Worm (Caenorhabditis elegans): ENCODE results near the gene lec-9.

lec-9 gene

ce11 chrX:17625245-17625644 is 25.0 kb downstream of the lec-9 start:
- TF ChIP-seq unc-120 (tag; optimal IDR thresholded peaks at IDR 0.05; ENCODE audit: poor library complexity, severe bottlenecking), result no peak
- TF ChIP-seq sem-2 (GFP tag; optimal IDR thresholded peaks at IDR 0.05), result no peak
- TF ChIP-seq nhr-237 (tag; optimal IDR thresholded peaks at IDR 0.05), result no peak
- TF ChIP-seq sptf-1 (tag; optimal IDR thresholded peaks at IDR 0.05), result no peak
- no peak for TF ChIP-seq nhr-2 (tag; optimal IDR thresholded peaks at IDR 0.05)
- TF ChIP-seq pha-4 (tag; optimal IDR thresholded peaks at IDR 0.05), result no peak
- no peak for TF ChIP-seq ceh-39 (tag; optimal IDR thresholded peaks at IDR 0.05)
- no peak for TF ChIP-seq bed-3 (GFP tag; optimal IDR thresholded peaks at IDR 0.05)
- no peak for TF ChIP-seq zip-8 (tag; optimal IDR thresholded peaks at IDR 0.05)
- no peak for TF ChIP-seq nhr-12 (tag; optimal IDR thresholded peaks at IDR 0.05)
- no peak for TF ChIP-seq tbx-8 (GFP tag; optimal IDR thresholded peaks at IDR 0.05)
- TF ChIP-seq elt-3 (tag; optimal IDR thresholded peaks at IDR 0.05), result no peak
- no peak for TF ChIP-seq ces-1 (GFP tag; optimal IDR thresholded peaks at IDR 0.05)
- TF ChIP-seq lsy-2 (tag; optimal IDR thresholded peaks at IDR 0.05), result no peak
- TF ChIP-seq mls-2 (tag; optimal IDR thresholded peaks at IDR 0.05), result no peak

ce11 chrX:17625729-17626128 is 25.4 kb downstream of the lec-9 start:
- TF ChIP-seq sptf-1 (tag; optimal IDR thresholded peaks at IDR 0.05), result no peak
- TF ChIP-seq ceh-43 (GFP tag; optimal IDR thresholded peaks at IDR 0.05), result no peak
- TF ChIP-seq elt-3 (tag; optimal IDR thresholded peaks at IDR 0.05), result no peak
- TF ChIP-seq hlh-1 (tag; optimal IDR thresholded peaks at IDR 0.05), result no peak
- TF ChIP-seq elt-1 (tag; optimal IDR thresholded peaks at IDR 0.05; ENCODE audit: borderline replicate concordance, insufficient read depth), result no peak
- TF ChIP-seq unc-39 (tag; optimal IDR thresholded peaks at IDR 0.05), result no peak
- TF ChIP-seq blmp-1 (tag; optimal IDR thresholded peaks at IDR 0.05), result no peak
- TF ChIP-seq mls-2 (tag; optimal IDR thresholded peaks at IDR 0.05), result no peak
- no peak for TF ChIP-seq nhr-2 (tag; optimal IDR thresholded peaks at IDR 0.05)
- no peak for TF ChIP-seq ztf-11 (tag; optimal IDR thresholded peaks at IDR 0.05)
- TF ChIP-seq bed-3 (GFP tag; optimal IDR thresholded peaks at IDR 0.05), result no peak
- no peak for TF ChIP-seq zip-8 (tag; optimal IDR thresholded peaks at IDR 0.05)
- TF ChIP-seq unc-62 (GFP tag; optimal IDR thresholded peaks at IDR 0.05), result no peak
- no peak for TF ChIP-seq mep-1 (tag; optimal IDR thresholded peaks at IDR 0.05)
- no peak for TF ChIP-seq lsy-2 (tag; optimal IDR thresholded peaks at IDR 0.05)

- no peak for TF ChIP-seq zip-8 (tag; optimal IDR thresholded peaks at IDR 0.05)
- TF ChIP-seq drap-1 (GFP tag; optimal IDR thresholded peaks at IDR 0.05), result no peak
- TF ChIP-seq flh-1 (GFP tag; optimal IDR thresholded peaks at IDR 0.05), result no peak
Measured at ce11 chrX:17626599-17626998, 26.3 kb downstream of the lec-9 start.

DNA sequence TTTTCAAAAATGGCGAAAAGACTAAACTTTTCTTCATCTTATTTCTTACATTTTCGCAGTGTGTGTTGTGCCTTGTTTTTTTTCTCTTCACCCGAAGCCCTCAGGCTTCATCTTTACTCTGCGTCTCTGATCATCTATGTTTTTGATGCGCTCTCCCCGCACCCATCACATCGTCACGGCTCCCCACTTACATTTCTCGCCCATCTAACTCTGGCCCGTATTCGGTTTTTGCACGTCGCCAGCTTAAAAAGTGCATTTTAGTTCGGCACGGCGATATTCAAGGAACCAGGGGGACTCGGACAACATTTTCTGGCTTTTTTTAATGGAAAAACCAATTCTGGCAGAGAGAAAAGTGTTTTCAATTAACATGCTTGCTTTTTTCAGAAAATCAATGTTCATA is 27.1 kb downstream of the lec-9 start:
- TF ChIP-seq nhr-28 (tag; optimal IDR thresholded peaks at IDR 0.05) (no peak), elt-1 (tag; optimal IDR thresholded peaks at IDR 0.05; ENCODE audit: borderline replicate concordance, insufficient read depth) (no peak), ceh-43 (GFP tag; optimal IDR thresholded peaks at IDR 0.05) (no peak), ztf-11 (tag; optimal IDR thresholded peaks at IDR 0.05) (no peak), M03D4.4 (tag; optimal IDR thresholded peaks at IDR 0.05) (no peak), lsy-2 (tag; optimal IDR thresholded peaks at IDR 0.05) (no peak), pha-4 (tag; optimal IDR thresholded peaks at IDR 0.05) (no peak), blmp-1 (tag; optimal IDR thresholded peaks at IDR 0.05) (no peak), lin-13 (tag; optimal IDR thresholded peaks at IDR 0.05) (no peak)

- TF ChIP-seq ceh-83 (GFP tag; optimal IDR thresholded peaks at IDR 0.05), result no peak
- no peak for TF ChIP-seq ztf-11 (tag; optimal IDR thresholded peaks at IDR 0.05)
- TF ChIP-seq M03D4.4 (tag; optimal IDR thresholded peaks at IDR 0.05), result no peak
- TF ChIP-seq unc-39 (tag; optimal IDR thresholded peaks at IDR 0.05), result no peak
- TF ChIP-seq lsy-2 (tag; optimal IDR thresholded peaks at IDR 0.05), result no peak
- no peak for TF ChIP-seq blmp-1 (tag; optimal IDR thresholded peaks at IDR 0.05)
- no peak for TF ChIP-seq unc-120 (tag; optimal IDR thresholded peaks at IDR 0.05; ENCODE audit: poor library complexity, severe bottlenecking)
- no peak for TF ChIP-seq nhr-237 (tag; optimal IDR thresholded peaks at IDR 0.05)
- TF ChIP-seq flh-1 (GFP tag; optimal IDR thresholded peaks at IDR 0.05), result no peak
- no peak for TF ChIP-seq sem-2 (GFP tag; optimal IDR thresholded peaks at IDR 0.05)
- TF ChIP-seq ham-2 (GFP tag; optimal IDR thresholded peaks at IDR 0.05), result no peak
- TF ChIP-seq lin-13 (tag; optimal IDR thresholded peaks at IDR 0.05), result no peak
- TF ChIP-seq ceh-43 (GFP tag; optimal IDR thresholded peaks at IDR 0.05), result no peak
Measured at ce11 chrX:17627923-17628322, 27.6 kb downstream of the lec-9 start.

All from whole organism, mixed stage, embryonic.